Worm (Caenorhabditis elegans): Measurements from ENCODE around the gene F09B12.3.
A peak's percentile ranks its signal among the peaks of the same experiment; 100 is the strongest.

F09B12.3 gene

DNA sequence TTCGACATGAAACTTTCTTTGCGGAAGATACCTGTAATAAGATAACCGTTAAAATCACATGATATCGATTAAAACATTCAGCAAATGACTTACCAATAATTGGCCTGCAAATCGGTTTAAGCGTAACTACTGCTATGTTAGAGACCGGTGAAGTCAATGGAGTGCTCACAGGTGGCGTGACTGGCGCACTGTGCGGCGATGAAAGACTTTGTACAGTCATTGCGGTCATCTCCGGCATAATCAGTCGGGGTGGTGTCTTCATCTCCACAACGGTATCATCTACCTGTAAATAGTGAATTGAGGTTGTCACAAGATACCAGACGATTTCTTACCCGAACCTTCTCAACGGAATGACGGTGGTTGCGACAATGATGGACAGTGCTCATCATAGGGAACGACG, 20.8 kb downstream of the F09B12.3 start:
- TF ChIP-seq aly-2 (tag; optimal IDR thresholded peaks at IDR 0.05) (no peak), ceh-82 (tag; optimal IDR thresholded peaks at IDR 0.05) (no peak), peb-1 (tag; optimal IDR thresholded peaks at IDR 0.05) (no peak), elt-1 (tag; optimal IDR thresholded peaks at IDR 0.05) (no peak), nhr-12 (tag; optimal IDR thresholded peaks at IDR 0.05) (no peak), ama-1 (optimal IDR thresholded peaks at IDR 0.05) (peak; percentile 57), nhr-10 (tag; optimal IDR thresholded peaks at IDR 0.05) (no peak), nhr-21 (tag; optimal IDR thresholded peaks at IDR 0.05) (peak; percentile 5), unc-55 (GFP tag; optimal IDR thresholded peaks at IDR 0.05) (no peak), ztf-4 (tag; optimal IDR thresholded peaks at IDR 0.05) (no peak)

DNA sequence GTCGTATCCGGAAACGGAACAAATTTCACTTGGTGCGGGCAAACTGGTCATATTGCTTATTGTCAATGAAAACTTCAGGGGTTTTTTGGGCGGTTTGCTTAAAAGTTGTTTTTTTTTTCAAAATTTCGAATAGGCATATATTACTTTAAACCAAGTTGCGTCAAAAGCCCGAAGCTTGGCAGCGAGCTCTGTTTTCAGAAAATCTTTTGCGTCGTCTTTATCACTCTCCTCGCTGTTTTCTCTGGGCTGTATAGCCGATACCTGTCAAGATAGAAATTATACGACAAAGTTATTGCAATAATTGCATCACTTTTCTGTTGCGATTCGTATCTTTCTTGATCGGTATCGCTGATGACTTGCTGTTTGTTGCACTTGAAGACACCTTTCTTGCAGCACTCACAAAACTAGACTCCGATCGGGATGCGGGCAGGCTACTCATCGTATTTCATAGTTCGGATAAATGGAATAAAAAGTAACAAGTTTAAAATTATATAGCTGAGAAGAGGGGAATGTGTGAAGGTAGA, 21.6 kb downstream of the F09B12.3 start, which contains the start of the genes H40L08.3 and H40L08.9:
H40L08.3 (minus strand) TSS at position 51 of the 524 bp plus-strand sequence.
H40L08.9 (minus strand) TSS at position 439 of the 524 bp plus-strand sequence.
- TF ChIP-seq F13H6.1 (tag; optimal IDR thresholded peaks at IDR 0.05), result no peak
- TF ChIP-seq mdl-1 (tag; optimal IDR thresholded peaks at IDR 0.05), result no peak
- TF ChIP-seq alr-1 (tag; optimal IDR thresholded peaks at IDR 0.05), result no peak
- no peak for TF ChIP-seq crh-2 (tag; optimal IDR thresholded peaks at IDR 0.05)
- TF ChIP-seq lin-39 (tag; optimal IDR thresholded peaks at IDR 0.05), result no peak
- TF ChIP-seq sma-3 (GFP tag; optimal IDR thresholded peaks at IDR 0.05), result peak; percentile 24
- no peak for TF ChIP-seq unc-55 (GFP tag; optimal IDR thresholded peaks at IDR 0.05)
- no peak for TF ChIP-seq peb-1 (tag; optimal IDR thresholded peaks at IDR 0.05)
- TF ChIP-seq lsy-2 (tag; optimal IDR thresholded peaks at IDR 0.05), result no peak
- TF ChIP-seq dmd-4 (tag; optimal IDR thresholded peaks at IDR 0.05), result no peak
- no peak for TF ChIP-seq ZK546.5 (tag; optimal IDR thresholded peaks at IDR 0.05)
- TF ChIP-seq ztf-11 (tag; optimal IDR thresholded peaks at IDR 0.05), result no peak
- TF ChIP-seq unc-62 (GFP tag; optimal IDR thresholded peaks at IDR 0.05), result no peak
- no peak for TF ChIP-seq aly-2 (tag; optimal IDR thresholded peaks at IDR 0.05)
- no peak for TF ChIP-seq nhr-23 (tag; optimal IDR thresholded peaks at IDR 0.05)
- no peak for TF ChIP-seq ztf-4 (tag; optimal IDR thresholded peaks at IDR 0.05)
- no peak for TF ChIP-seq lin-13 (GFP tag; optimal IDR thresholded peaks at IDR 0.05)
- no peak for TF ChIP-seq skn-1 (tag; optimal IDR thresholded peaks at IDR 0.05)
- no peak for TF ChIP-seq C34F6.9 (tag; optimal IDR thresholded peaks at IDR 0.05)
- TF ChIP-seq R02D3.7 (tag; optimal IDR thresholded peaks at IDR 0.05), result no peak
- no peak for TF ChIP-seq blmp-1 (tag; optimal IDR thresholded peaks at IDR 0.05; ENCODE audit: insufficient read depth)
- TF ChIP-seq mab-5 (tag; optimal IDR thresholded peaks at IDR 0.05), result no peak
- peak; percentile 85 for TF ChIP-seq ama-1 (optimal IDR thresholded peaks at IDR 0.05)
- no peak for TF ChIP-seq nhr-11 (tag; optimal IDR thresholded peaks at IDR 0.05)
- no peak for TF ChIP-seq ztf-1 (GFP tag; conservative IDR thresholded peaks at IDR 0.05)
- TF ChIP-seq ceh-82 (tag; optimal IDR thresholded peaks at IDR 0.05), result no peak
- peak; percentile 75 for TF ChIP-seq nhr-129 (tag; optimal IDR thresholded peaks at IDR 0.05)
- TF ChIP-seq nhr-10 (tag; optimal IDR thresholded peaks at IDR 0.05), result no peak
- TF ChIP-seq nhr-12 (tag; optimal IDR thresholded peaks at IDR 0.05), result no peak
- TF ChIP-seq elt-3 (tag; optimal IDR thresholded peaks at IDR 0.05), result no peak
- TF ChIP-seq sma-9 (GFP tag; optimal IDR thresholded peaks at IDR 0.05), result peak; percentile 6
- TF ChIP-seq sma-9 (tag; optimal IDR thresholded peaks at IDR 0.05), result no peak
- no peak for TF ChIP-seq unc-39 (tag; optimal IDR thresholded peaks at IDR 0.05)
- TF ChIP-seq lin-11 (tag; optimal IDR thresholded peaks at IDR 0.05), result no peak
- no peak for TF ChIP-seq Y55F3AM.14 (GFP tag; optimal IDR thresholded peaks at IDR 0.05)
- no peak for TF ChIP-seq elt-1 (tag; optimal IDR thresholded peaks at IDR 0.05)
- peak; percentile 63 for TF ChIP-seq nhr-21 (tag; optimal IDR thresholded peaks at IDR 0.05)
- no peak for TF ChIP-seq zag-1 (tag; optimal IDR thresholded peaks at IDR 0.05)

DNA sequence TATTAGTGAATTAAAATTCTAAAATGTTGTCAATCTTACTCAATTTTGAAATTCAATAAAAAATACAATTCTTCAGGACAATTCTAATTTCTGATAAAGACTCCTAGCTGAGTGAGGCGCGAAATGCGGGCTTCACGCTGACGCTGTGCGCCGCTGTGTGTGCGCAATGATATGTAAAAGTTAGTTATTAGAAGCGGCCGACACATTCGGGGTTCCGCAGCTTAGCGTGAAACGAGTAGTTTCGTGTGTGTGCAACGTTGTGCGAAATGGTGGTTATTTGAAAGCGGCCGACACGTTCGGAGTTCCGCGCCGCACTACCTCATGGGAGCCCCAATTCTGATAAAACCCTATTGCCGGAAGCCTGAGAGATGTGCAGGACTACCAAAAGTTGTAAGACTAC, 22.6 kb downstream of the F09B12.3 start:
- no peak for TF ChIP-seq fos-1 (tag; optimal IDR thresholded peaks at IDR 0.05)
- no peak for TF ChIP-seq nhr-12 (tag; optimal IDR thresholded peaks at IDR 0.05)
- TF ChIP-seq lsy-2 (tag; optimal IDR thresholded peaks at IDR 0.05), result no peak
- no peak for TF ChIP-seq nhr-10 (tag; optimal IDR thresholded peaks at IDR 0.05)
- TF ChIP-seq nhr-21 (tag; optimal IDR thresholded peaks at IDR 0.05), result no peak
- TF ChIP-seq Y55F3AM.14 (GFP tag; optimal IDR thresholded peaks at IDR 0.05), result no peak
- no peak for TF ChIP-seq sem-4 (tag; optimal IDR thresholded peaks at IDR 0.05)
- TF ChIP-seq nhr-6 (tag; optimal IDR thresholded peaks at IDR 0.05), result no peak
- TF ChIP-seq snpc-4 (tag; optimal IDR thresholded peaks at IDR 0.05), result no peak
- TF ChIP-seq unc-55 (GFP tag; optimal IDR thresholded peaks at IDR 0.05), result no peak
- TF ChIP-seq mdl-1 (tag; optimal IDR thresholded peaks at IDR 0.05), result no peak
- no peak for TF ChIP-seq alr-1 (tag; optimal IDR thresholded peaks at IDR 0.05)
- TF ChIP-seq elt-1 (tag; optimal IDR thresholded peaks at IDR 0.05), result no peak
- TF ChIP-seq nhr-129 (tag; optimal IDR thresholded peaks at IDR 0.05), result no peak
- TF ChIP-seq peb-1 (tag; optimal IDR thresholded peaks at IDR 0.05), result no peak
- no peak for TF ChIP-seq nhr-23 (tag; optimal IDR thresholded peaks at IDR 0.05)
- no peak for TF ChIP-seq mab-5 (tag; optimal IDR thresholded peaks at IDR 0.05)

Data from whole organism, L2 larva.